ENCODE assay signal across 1 fruit fly cellular context in genomic region chrX:16331562-16332233, dm6.
A peak's percentile ranks its signal among the peaks of the same experiment; 100 is the strongest.
TF ChIP-seq lines count a peak whose summit lies in the region.

No protein-coding gene starts in this region.

TF ChIP-seq in whole organism, embryonic, 481 proteins besides CTCF, POLR2A, EP300 and RAD21 (continued from another document and continues in another):
- TF ChIP-seq Hmr (GFP tag; optimal IDR thresholded peaks at IDR 0.05; lab: Kevin White, UChicago) (no peak), Vsx1 (GFP tag; optimal IDR thresholded peaks at IDR 0.05; lab: Kevin White, UChicago) (no peak), Stat92E (GFP tag; optimal IDR thresholded peaks at IDR 0.05; lab: Kevin White, UChicago) (no peak), sc (optimal IDR thresholded peaks at IDR 0.05; lab: Kevin White, UChicago) (no peak), sc (GFP tag; optimal IDR thresholded peaks at IDR 0.05; lab: Kevin White, UChicago) (no peak), klu (GFP tag; IDR thresholded peaks at IDR 0.05; lab: Robert Waterston, UW) (no peak), Scr (GFP tag; IDR thresholded peaks at IDR 0.05; lab: Robert Waterston, UW; ENCODE audit: partially characterized antibody) (peak; percentile 86), Ada2b (GFP tag; IDR thresholded peaks at IDR 0.05; lab: Robert Waterston, UW) (no peak), CG11085 (GFP tag; IDR thresholded peaks at IDR 0.05; lab: Robert Waterston, UW) (no peak), CG12769 (tag; optimal IDR thresholded peaks at IDR 0.05; lab: Kevin White, UChicago) (no peak), CG8765 (GFP tag; IDR thresholded peaks at IDR 0.05; lab: Robert Waterston, UW) (no peak), btn (GFP tag; optimal IDR thresholded peaks at IDR 0.05; lab: Kevin White, UChicago) (no peak), sr (GFP tag; IDR thresholded peaks at IDR 0.05; lab: Robert Waterston, UW) (no peak), sens (GFP tag; lab: Kevin White, UChicago) (no peak), MESR4 (GFP tag; optimal IDR thresholded peaks at IDR 0.05; lab: Kevin White, UChicago) (peak; percentile 63), ap (GFP tag; IDR thresholded peaks at IDR 0.05; lab: Robert Waterston, UW) (no peak), Doc2 (GFP tag; IDR thresholded peaks at IDR 0.05; lab: Robert Waterston, UW) (no peak), CG12299 (tag; optimal IDR thresholded peaks at IDR 0.05; lab: Kevin White, UChicago) (no peak), CG5953 (GFP tag; IDR thresholded peaks at IDR 0.05; lab: Robert Waterston, UW) (no peak), Nf-YC (tag; optimal IDR thresholded peaks at IDR 0.05; lab: Kevin White, UChicago) (no peak), CG14050 (GFP tag; IDR thresholded peaks at IDR 0.05; lab: Robert Waterston, UW) (no peak), Six4 (GFP tag; optimal IDR thresholded peaks at IDR 0.05; lab: Kevin White, UChicago) (no peak), abd-A (tag; optimal IDR thresholded peaks at IDR 0.05; lab: Kevin White, UChicago) (no peak), CG7987 (GFP tag; optimal IDR thresholded peaks at IDR 0.05; lab: Kevin White, UChicago) (no peak), sd (tag; optimal IDR thresholded peaks at IDR 0.05; lab: Kevin White, UChicago) (no peak), kah (GFP tag; optimal IDR thresholded peaks at IDR 0.05; lab: Kevin White, UChicago) (no peak), Ets97D (GFP tag; optimal IDR thresholded peaks at IDR 0.05; lab: Kevin White, UChicago) (peak; percentile 19), Awh (GFP tag; IDR thresholded peaks at IDR 0.05; lab: Robert Waterston, UW) (no peak), CG10565 (GFP tag; optimal IDR thresholded peaks at IDR 0.05; lab: Kevin White, UChicago) (no peak), CG32767 (GFP tag; IDR thresholded peaks at IDR 0.05; lab: Robert Waterston, UW) (no peak), CG15073 (GFP tag; optimal IDR thresholded peaks at IDR 0.05; lab: Kevin White, UChicago) (no peak), tx (GFP tag; optimal IDR thresholded peaks at IDR 0.05; lab: Kevin White, UChicago) (no peak), CG42726 (GFP tag; IDR thresholded peaks at IDR 0.05; lab: Robert Waterston, UW; ENCODE audit: partially characterized antibody) (peak; percentile 89; the same call in 1 of the 2 replicates), lilli (GFP tag; optimal IDR thresholded peaks at IDR 0.05; lab: Kevin White, UChicago) (no peak), CG1832 (GFP tag; optimal IDR thresholded peaks at IDR 0.05; lab: Kevin White, UChicago) (no peak), CG15601 (tag; optimal IDR thresholded peaks at IDR 0.05; lab: Kevin White, UChicago) (peak; percentile 40), Ptx1 (GFP tag; IDR thresholded peaks at IDR 0.05; lab: Robert Waterston, UW) (no peak), mirr (GFP tag; optimal IDR thresholded peaks at IDR 0.05; lab: Kevin White, UChicago) (no peak), Antp (GFP tag; optimal IDR thresholded peaks at IDR 0.05; lab: Kevin White, UChicago) (no peak), aop (GFP tag; IDR thresholded peaks at IDR 0.05; lab: Robert Waterston, UW) (no peak), lmd (GFP tag; IDR thresholded peaks at IDR 0.05; lab: Robert Waterston, UW) (no peak), CG16813 (GFP tag; IDR thresholded peaks at IDR 0.05; lab: Robert Waterston, UW; ENCODE audit: partially characterized antibody) (peak; percentile 86), salm (tag; optimal IDR thresholded peaks at IDR 0.05; lab: Kevin White, UChicago) (no peak), pan (optimal IDR thresholded peaks at IDR 0.05; lab: Kevin White, UChicago) (no peak), pan (GFP tag; optimal IDR thresholded peaks at IDR 0.05 in 1 of 2, IDR thresholded peaks at IDR 0.05 in 1 of 2) (no peak), CG10321 (GFP tag; IDR thresholded peaks at IDR 0.05; lab: Robert Waterston, UW) (no peak), onecut (GFP tag; IDR thresholded peaks at IDR 0.05; lab: Robert Waterston, UW) (no peak), HmgD (GFP tag; optimal IDR thresholded peaks at IDR 0.05; lab: Kevin White, UChicago) (no peak), dan (GFP tag; IDR thresholded peaks at IDR 0.05; lab: Robert Waterston, UW) (no peak), Max (GFP tag; optimal IDR thresholded peaks at IDR 0.05; lab: Kevin White, UChicago) (no peak), CG17912 (GFP tag; optimal IDR thresholded peaks at IDR 0.05; lab: Kevin White, UChicago) (no peak), shn (GFP tag; optimal IDR thresholded peaks at IDR 0.05; lab: Kevin White, UChicago) (no peak), crc (GFP tag; optimal IDR thresholded peaks at IDR 0.05; lab: Kevin White, UChicago) (no peak), pb (GFP tag; optimal IDR thresholded peaks at IDR 0.05; lab: Kevin White, UChicago) (no peak), CG12942 (GFP tag; optimal IDR thresholded peaks at IDR 0.05; lab: Kevin White, UChicago) (no peak), CG9609 (GFP tag; optimal IDR thresholded peaks at IDR 0.05; lab: Kevin White, UChicago) (no peak), CG10147 (GFP tag; optimal IDR thresholded peaks at IDR 0.05; lab: Kevin White, UChicago) (no peak), CG8388 (GFP tag; optimal IDR thresholded peaks at IDR 0.05; lab: Kevin White, UChicago) (no peak), CG9932 (GFP tag; IDR thresholded peaks at IDR 0.05; lab: Robert Waterston, UW) (peak; percentile 69), CG1603 (tag; optimal IDR thresholded peaks at IDR 0.05; lab: Kevin White, UChicago) (peak; percentile 59), Opbp (GFP tag; IDR thresholded peaks at IDR 0.05; lab: Robert Waterston, UW; ENCODE audit: partially characterized antibody) (peak; percentile 89), CG5180 (GFP tag; optimal IDR thresholded peaks at IDR 0.05; lab: Kevin White, UChicago) (no peak), Bteb2 (GFP tag; optimal IDR thresholded peaks at IDR 0.05; lab: Kevin White, UChicago) (no peak), CrebB (tag; optimal IDR thresholded peaks at IDR 0.05; lab: Kevin White, UChicago) (no peak), CG2889 (GFP tag; IDR thresholded peaks at IDR 0.05; lab: Robert Waterston, UW) (no peak), CG15269 (tag; optimal IDR thresholded peaks at IDR 0.05; lab: Kevin White, UChicago) (no peak), az2 (GFP tag; optimal IDR thresholded peaks at IDR 0.05; lab: Kevin White, UChicago) (no peak), CG9876 (GFP tag; optimal IDR thresholded peaks at IDR 0.05; lab: Kevin White, UChicago) (no peak), CG3838 (GFP tag; optimal IDR thresholded peaks at IDR 0.05; lab: Kevin White, UChicago) (no peak), CG17568 (GFP tag; optimal IDR thresholded peaks at IDR 0.05; lab: Kevin White, UChicago) (no peak), ERR (GFP tag; optimal IDR thresholded peaks at IDR 0.05; lab: Kevin White, UChicago) (no peak), exex (tag; optimal IDR thresholded peaks at IDR 0.05; lab: Kevin White, UChicago) (no peak), CG31365 (tag; optimal IDR thresholded peaks at IDR 0.05; lab: Kevin White, UChicago) (no peak), fd96Cb (tag; optimal IDR thresholded peaks at IDR 0.05; lab: Kevin White, UChicago) (no peak), CG1602 (GFP tag; optimal IDR thresholded peaks at IDR 0.05; lab: Kevin White, UChicago) (no peak), Mrtf (GFP tag; IDR thresholded peaks at IDR 0.05; lab: Robert Waterston, UW) (no peak), pho (GFP tag; optimal IDR thresholded peaks at IDR 0.05; lab: Kevin White, UChicago) (no peak), run (tag; optimal IDR thresholded peaks at IDR 0.05; lab: Kevin White, UChicago) (no peak), ems (GFP tag; optimal IDR thresholded peaks at IDR 0.05; lab: Kevin White, UChicago) (no peak), CG8359 (GFP tag; optimal IDR thresholded peaks at IDR 0.05; lab: Kevin White, UChicago; ENCODE audit: borderline replicate concordance) (no peak), Eip74EF (GFP tag; optimal IDR thresholded peaks at IDR 0.05; lab: Kevin White, UChicago) (no peak), corto (GFP tag; optimal IDR thresholded peaks at IDR 0.05; lab: Kevin White, UChicago) (no peak), pum (GFP tag; optimal IDR thresholded peaks at IDR 0.05; lab: Kevin White, UChicago) (no peak), nau (GFP tag; optimal IDR thresholded peaks at IDR 0.05; lab: Kevin White, UChicago) (no peak), tll (GFP tag; optimal IDR thresholded peaks at IDR 0.05; lab: Kevin White, UChicago) (peak in 1 of 2 experiments; percentile 21), Hr3 (GFP tag; optimal IDR thresholded peaks at IDR 0.05; lab: Kevin White, UChicago) (no peak), BEAF-32 (GFP tag; optimal IDR thresholded peaks at IDR 0.05; lab: Kevin White, UChicago) (peak; percentile 86), CG8089 (GFP tag; optimal IDR thresholded peaks at IDR 0.05; lab: Kevin White, UChicago) (no peak), CG2678 (tag; optimal IDR thresholded peaks at IDR 0.05; lab: Kevin White, UChicago) (no peak), Blimp-1 (GFP tag; optimal IDR thresholded peaks at IDR 0.05; lab: Kevin White, UChicago) (no peak), Spps (tag; optimal IDR thresholded peaks at IDR 0.05; lab: Kevin White, UChicago) (no peak), ci (GFP tag; IDR thresholded peaks at IDR 0.05; lab: Robert Waterston, UW) (no peak), CG13424 (tag; optimal IDR thresholded peaks at IDR 0.05; lab: Kevin White, UChicago) (no peak), zen (tag; optimal IDR thresholded peaks at IDR 0.05; lab: Kevin White, UChicago) (no peak), hkb (optimal IDR thresholded peaks at IDR 0.05; lab: Kevin White, UChicago) (no peak), hkb (GFP tag; IDR thresholded peaks at IDR 0.05; lab: Robert Waterston, UW) (no peak), CG13296 (GFP tag; optimal IDR thresholded peaks at IDR 0.05; lab: Kevin White, UChicago) (no peak), tin (GFP tag; optimal IDR thresholded peaks at IDR 0.05; lab: Kevin White, UChicago) (no peak), CG32772 (GFP tag; IDR thresholded peaks at IDR 0.05; lab: Robert Waterston, UW) (no peak), CG1792 (GFP tag; optimal IDR thresholded peaks at IDR 0.05; lab: Kevin White, UChicago) (no peak), hth (optimal IDR thresholded peaks at IDR 0.05; lab: Kevin White, UChicago) (no peak), chm (GFP tag; IDR thresholded peaks at IDR 0.05; lab: Robert Waterston, UW) (no peak), D19B (GFP tag; optimal IDR thresholded peaks at IDR 0.05; lab: Kevin White, UChicago) (no peak), cwo (GFP tag; optimal IDR thresholded peaks at IDR 0.05; lab: Kevin White, UChicago) (no peak), C15 (GFP tag; IDR thresholded peaks at IDR 0.05; lab: Robert Waterston, UW) (no peak), CG10274 (GFP tag; optimal IDR thresholded peaks at IDR 0.05; lab: Kevin White, UChicago) (no peak), CkIIα-i1 (GFP tag; IDR thresholded peaks at IDR 0.05; lab: Robert Waterston, UW) (no peak), odd (GFP tag; optimal IDR thresholded peaks at IDR 0.05; lab: Kevin White, UChicago) (no peak), ato (GFP tag; IDR thresholded peaks at IDR 0.05; lab: Robert Waterston, UW; ENCODE audit: partially characterized antibody) (no peak; the same call in 1 of the 2 replicates), CG18476 (GFP tag; optimal IDR thresholded peaks at IDR 0.05; lab: Kevin White, UChicago) (no peak), CoRest (tag; optimal IDR thresholded peaks at IDR 0.05; lab: Kevin White, UChicago) (peak; percentile 28), tap (tag; optimal IDR thresholded peaks at IDR 0.05; lab: Kevin White, UChicago) (no peak), HLH54F (GFP tag; optimal IDR thresholded peaks at IDR 0.05; lab: Kevin White, UChicago) (no peak), CG34224 (GFP tag; IDR thresholded peaks at IDR 0.05; lab: Robert Waterston, UW; ENCODE audit: partially characterized antibody) (peak; percentile 78), CG11456 (GFP tag; IDR thresholded peaks at IDR 0.05; lab: Robert Waterston, UW) (no peak), Ravus (GFP tag; IDR thresholded peaks at IDR 0.05; lab: Robert Waterston, UW) (no peak), CG11398 (GFP tag; optimal IDR thresholded peaks at IDR 0.05; lab: Kevin White, UChicago) (no peak), Sry-β (GFP tag; optimal IDR thresholded peaks at IDR 0.05; lab: Kevin White, UChicago) (no peak), disco-r (GFP tag; optimal IDR thresholded peaks at IDR 0.05; lab: Kevin White, UChicago) (no peak), sob (GFP tag; IDR thresholded peaks at IDR 0.05; lab: Robert Waterston, UW) (no peak), CG13123 (GFP tag; optimal IDR thresholded peaks at IDR 0.05; lab: Kevin White, UChicago) (no peak), Dfd (GFP tag; optimal IDR thresholded peaks at IDR 0.05; lab: Kevin White, UChicago) (no peak), HLH4C (GFP tag; IDR thresholded peaks at IDR 0.05; lab: Robert Waterston, UW; ENCODE audit: partially characterized antibody) (peak; percentile 68), org-1 (GFP tag; optimal IDR thresholded peaks at IDR 0.05; lab: Kevin White, UChicago) (no peak), Rfx (GFP tag; IDR thresholded peaks at IDR 0.05; lab: Robert Waterston, UW) (peak; percentile 67), Neu2 (GFP tag; optimal IDR thresholded peaks at IDR 0.05; lab: Kevin White, UChicago; ENCODE audit: borderline replicate concordance) (no peak), Med (GFP tag; lab: Kevin White, UChicago) (peak; percentile 60), CG13894 (tag; optimal IDR thresholded peaks at IDR 0.05; lab: Kevin White, UChicago) (no peak), oc (tag; optimal IDR thresholded peaks at IDR 0.05; lab: Kevin White, UChicago) (no peak), Myb (GFP tag; optimal IDR thresholded peaks at IDR 0.05; lab: Kevin White, UChicago) (peak; percentile 84), esg (GFP tag; conservative IDR thresholded peaks at IDR 0.05; lab: Robert Waterston, UW) (no peak), jigr1 (GFP tag; IDR thresholded peaks at IDR 0.05; lab: Robert Waterston, UW) (peak; percentile 46; the same call in 1 of the 3 replicates), peb (GFP tag; IDR thresholded peaks at IDR 0.05; lab: Robert Waterston, UW) (no peak), vfl (GFP tag; optimal IDR thresholded peaks at IDR 0.05; lab: Kevin White, UChicago) (no peak), danr (GFP tag; IDR thresholded peaks at IDR 0.05; lab: Robert Waterston, UW) (no peak), E2f1 (GFP tag; IDR thresholded peaks at IDR 0.05; lab: Robert Waterston, UW) (no peak), gce (GFP tag; IDR thresholded peaks at IDR 0.05; lab: Robert Waterston, UW) (no peak), Atf3 (GFP tag; optimal IDR thresholded peaks at IDR 0.05; lab: Kevin White, UChicago) (no peak), crol (GFP tag; IDR thresholded peaks at IDR 0.05; lab: Robert Waterston, UW) (no peak), bsh (GFP tag; optimal IDR thresholded peaks at IDR 0.05; lab: Kevin White, UChicago) (no peak), CG30431 (GFP tag; optimal IDR thresholded peaks at IDR 0.05; lab: Kevin White, UChicago) (no peak)
